Worm (Caenorhabditis elegans) whole organism, mixed stage, embryonic: ENCODE data around the gene ceh-23.

Experiments used
- cnd-1 ChIP-seq: fragments of 200-800 bp; sonication (Bioruptor generic); optimal IDR thresholded peaks from 2 replicates; lab custom pipeline; 2018; ENCODE audit warnings: mild to moderate bottlenecking, missing genetic modification characterization, missing compliant biosample characterization
- elt-1 ChIP-seq: sonication (generic microtip); optimal IDR thresholded peaks from 2 replicates; lab custom pipeline; 2017; ENCODE audit warnings: missing genetic modification characterization, mild to moderate bottlenecking, missing compliant biosample characterization, antibody characterized with exemption, moderate library complexity, borderline replicate concordance; ENCODE audit not compliant: insufficient read depth
- lin-13 ChIP-seq: fragments of 150-350 bp; optimal IDR thresholded peaks from 2 replicates; lab custom pipeline; 2014; ENCODE audit warnings: missing biosample characterization, missing genetic modification characterization
- mep-1 ChIP-seq: fragments of 150-350 bp; optimal IDR thresholded peaks from 2 replicates; lab custom pipeline; 2017; ENCODE audit warnings: missing biosample characterization, missing genetic modification reagents, missing genetic modification characterization, inconsistent platforms
- nhr-12 ChIP-seq: fragments of 150-350 bp; optimal IDR thresholded peaks from 2 replicates; lab custom pipeline; 2014; ENCODE audit warnings: missing biosample characterization, missing genetic modification characterization
- sem-2 ChIP-seq: fragments of 200-800 bp; sonication (Bioruptor generic); optimal IDR thresholded peaks from 2 replicates; lab custom pipeline; 2018; ENCODE audit warnings: mild to moderate bottlenecking, missing genetic modification characterization, missing compliant biosample characterization
- snpc-4 ChIP-seq: fragments of 150-350 bp; optimal IDR thresholded peaks from 2 replicates; lab custom pipeline; 2014; ENCODE audit warnings: missing biosample characterization, missing genetic modification characterization
- unc-120 ChIP-seq: sonication (generic microtip); optimal IDR thresholded peaks from 2 replicates; lab custom pipeline; 2017; ENCODE audit warnings: missing genetic modification characterization, missing compliant biosample characterization; ENCODE audit not compliant: poor library complexity, severe bottlenecking
- unc-62 ChIP-seq: fragments of 150-350 bp; optimal IDR thresholded peaks from 2 replicates; lab custom pipeline; 2014; ENCODE audit warnings: missing biosample characterization, missing genetic modification reagents, missing genetic modification characterization
- ztf-11 ChIP-seq: fragments of 150-350 bp; optimal IDR thresholded peaks from 2 replicates; lab custom pipeline; 2014; ENCODE audit warnings: missing biosample characterization, missing genetic modification characterization

DNA sequence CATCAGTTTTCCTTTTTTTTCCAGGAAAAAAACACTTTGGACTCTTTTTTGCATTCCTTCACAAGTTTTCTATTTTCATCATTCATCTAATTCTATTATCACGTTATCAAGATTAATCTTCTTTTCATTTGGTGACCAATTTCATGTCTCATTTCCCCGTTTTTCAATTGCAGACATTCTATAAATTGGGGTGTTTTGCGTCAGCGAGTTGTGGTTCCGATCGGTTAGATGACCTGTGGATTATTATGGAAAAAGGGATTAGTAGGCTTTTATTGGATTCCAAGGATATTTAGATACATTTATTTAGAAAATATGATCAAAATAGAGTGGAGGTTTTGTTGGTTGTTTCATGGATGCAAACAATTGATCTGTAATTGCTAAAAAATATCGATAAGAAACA lies 4.5 kb upstream of the ceh-23 start:
- TF ChIP-seq mep-1 (tag; lab: Kevin White, UChicago) (no peak), sem-2 (GFP tag; lab: Kevin White, UChicago) (no peak), elt-1 (tag; lab: Kevin White, UChicago) (no peak), cnd-1 (no peak), unc-120 (tag; lab: Kevin White, UChicago) (no peak), unc-62 (GFP tag; lab: Kevin White, UChicago) (no peak), nhr-12 (no peak), snpc-4 (tag; lab: Kevin White, UChicago) (no peak), lin-13 (no peak), ztf-11 (tag; lab: Kevin White, UChicago) (no peak)
